Fruit fly (Drosophila melanogaster): Measurements from ENCODE around the gene CG4607.

DNA sequence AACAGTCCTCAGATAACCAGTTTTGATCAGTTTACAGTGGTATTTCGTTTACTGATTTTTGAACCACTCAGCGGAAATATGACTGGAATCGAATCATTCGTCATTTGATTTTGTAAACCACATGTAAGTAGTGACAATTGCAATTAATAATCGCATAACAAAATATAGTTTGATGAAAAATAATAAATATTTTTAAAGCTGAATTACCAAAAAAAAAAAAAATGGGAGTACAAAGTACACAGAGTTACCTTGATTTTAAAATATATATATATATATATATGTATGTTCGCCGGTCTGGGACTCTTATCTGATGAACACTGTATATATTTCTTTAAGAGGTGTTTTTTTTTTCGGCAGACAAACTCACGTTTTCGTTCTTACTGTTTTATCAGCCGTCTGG, 2.0 kb upstream of the CG4607 start:
- no peak for TF ChIP-seq usp (GFP tag; optimal IDR thresholded peaks at IDR 0.05)
- TF ChIP-seq EcR (GFP tag; optimal IDR thresholded peaks at IDR 0.05): no peak
- no peak for TF ChIP-seq psq (optimal IDR thresholded peaks at IDR 0.05)
